Worm (Caenorhabditis elegans): Measurements from ENCODE around the gene Y43F8B.24.

Gene Y43F8B.24

ce11 chrV:19490461-19490860 lies 33.2 kb downstream of the Y43F8B.24 start, which contains the start of gene Y43F8B.7:
Gene Y43F8B.7 (plus strand): TSS chrV:19490761.
- TF ChIP-seq F13H6.1 (tag; optimal IDR thresholded peaks at IDR 0.05) (no peak), ahr-1 (tag; optimal IDR thresholded peaks at IDR 0.05) (no peak), hlh-8 (tag; optimal IDR thresholded peaks at IDR 0.05) (no peak), hlh-13 (GFP tag; optimal IDR thresholded peaks at IDR 0.05) (no peak), unc-42 (tag; optimal IDR thresholded peaks at IDR 0.05) (no peak), ceh-30 (tag; optimal IDR thresholded peaks at IDR 0.05) (no peak), madf-2 (tag; optimal IDR thresholded peaks at IDR 0.05) (no peak), hlh-30 (tag; optimal IDR thresholded peaks at IDR 0.05; ENCODE audit: insufficient read depth) (no peak), ceh-9 (tag; optimal IDR thresholded peaks at IDR 0.05) (no peak), odd-2 (tag; optimal IDR thresholded peaks at IDR 0.05) (no peak), pag-3 (tag; optimal IDR thresholded peaks at IDR 0.05; ENCODE audit: borderline replicate concordance) (no peak), ceh-31 (tag; optimal IDR thresholded peaks at IDR 0.05) (no peak), unc-86 (tag; optimal IDR thresholded peaks at IDR 0.05) (no peak), fkh-10 (GFP tag; optimal IDR thresholded peaks at IDR 0.05) (no peak), C38D4.7 (GFP tag; optimal IDR thresholded peaks at IDR 0.05) (no peak), ref-2 (tag; optimal IDR thresholded peaks at IDR 0.05) (no peak), sdc-2 (tag; optimal IDR thresholded peaks at IDR 0.05) (no peak), ceh-14 (tag; optimal IDR thresholded peaks at IDR 0.05) (no peak)

- TF ChIP-seq C38D4.7 (GFP tag; optimal IDR thresholded peaks at IDR 0.05), result no peak
Observed at ce11 chrV:19491302-19491701, 34.1 kb downstream of the Y43F8B.24 start, which contains the start of gene Y43F8B.29. Gene Y43F8B.29 (plus strand): TSS chrV:19491602.

- TF ChIP-seq Y22D7AL.16 (tag; optimal IDR thresholded peaks at IDR 0.05), result no peak
- no peak for TF ChIP-seq unc-42 (tag; optimal IDR thresholded peaks at IDR 0.05)
- no peak for TF ChIP-seq unc-86 (tag; optimal IDR thresholded peaks at IDR 0.05)
- TF ChIP-seq che-1 (tag; optimal IDR thresholded peaks at IDR 0.05), result no peak
- no peak for TF ChIP-seq ceh-22 (tag; optimal IDR thresholded peaks at IDR 0.05)
- TF ChIP-seq zip-5 (tag; optimal IDR thresholded peaks at IDR 0.05), result no peak
- TF ChIP-seq ceh-2 (tag; optimal IDR thresholded peaks at IDR 0.05), result no peak
Observed at ce11 chrV:19495145-19495544, 37.9 kb downstream of the Y43F8B.24 start.

- TF ChIP-seq C38D4.7 (GFP tag; optimal IDR thresholded peaks at IDR 0.05) (no peak), unc-42 (tag; optimal IDR thresholded peaks at IDR 0.05) (no peak), ceh-31 (tag; optimal IDR thresholded peaks at IDR 0.05) (no peak), pat-9 (tag; optimal IDR thresholded peaks at IDR 0.05) (no peak), lim-6 (tag; optimal IDR thresholded peaks at IDR 0.05) (no peak)
Observed at ce11 chrV:19495587-19495986, 38.4 kb downstream of the Y43F8B.24 start, which contains the start of gene scl-21. Gene scl-21 (minus strand): TSS chrV:19495687.

- no peak for TF ChIP-seq eyg-1 (tag; optimal IDR thresholded peaks at IDR 0.05)
- TF ChIP-seq K02D7.2 (tag; optimal IDR thresholded peaks at IDR 0.05), result no peak
Observed at ce11 chrV:19497087-19497486, 39.9 kb downstream of the Y43F8B.24 start.

- TF ChIP-seq hlh-6 (tag; optimal IDR thresholded peaks at IDR 0.05) (no peak), unc-86 (tag; optimal IDR thresholded peaks at IDR 0.05) (no peak), ceh-30 (tag; optimal IDR thresholded peaks at IDR 0.05) (no peak), eyg-1 (tag; optimal IDR thresholded peaks at IDR 0.05) (no peak), ref-2 (tag; optimal IDR thresholded peaks at IDR 0.05) (no peak), sox-2 (GFP tag; IDR thresholded peaks at IDR 0.05) (no peak)
Observed at ce11 chrV:19501389-19501788, 44.2 kb downstream of the Y43F8B.24 start.

- TF ChIP-seq lim-6 (tag; optimal IDR thresholded peaks at IDR 0.05) (no peak), fkh-6 (tag; optimal IDR thresholded peaks at IDR 0.05) (no peak), syd-9 (tag; optimal IDR thresholded peaks at IDR 0.05) (no peak), pqm-1 (tag; optimal IDR thresholded peaks at IDR 0.05) (no peak), T23F11.4 (GFP tag; optimal IDR thresholded peaks at IDR 0.05) (no peak), ama-1 (optimal IDR thresholded peaks at IDR 0.05) (no peak), hlh-8 (tag; optimal IDR thresholded peaks at IDR 0.05) (no peak), ceh-18 (tag; optimal IDR thresholded peaks at IDR 0.05) (no peak), dve-1 (tag; optimal IDR thresholded peaks at IDR 0.05) (no peak), tbx-2 (tag; optimal IDR thresholded peaks at IDR 0.05) (no peak), pha-4 (tag; optimal IDR thresholded peaks at IDR 0.05) (no peak), sox-2 (GFP tag; IDR thresholded peaks at IDR 0.05) (no peak), madf-2 (tag; optimal IDR thresholded peaks at IDR 0.05) (no peak), ceh-30 (tag; optimal IDR thresholded peaks at IDR 0.05) (no peak), unc-3 (GFP tag; conservative IDR thresholded peaks at IDR 0.05) (no peak), unc-3 (tag; optimal IDR thresholded peaks at IDR 0.05) (no peak), nhr-11 (tag; optimal IDR thresholded peaks at IDR 0.05) (no peak)
Observed at ce11 chrV:19502579-19503151, 45.4 kb downstream of the Y43F8B.24 start, which contains the start of gene Y43F8B.3. Gene Y43F8B.3 (plus strand): TSS chrV:19503101.

Measured in whole organism, late embryonic.